Fruit fly (Drosophila melanogaster): ENCODE results near the gene CG15005.

- TF ChIP-seq Pif1A (GFP tag; optimal IDR thresholded peaks at IDR 0.05): no peak
- TF ChIP-seq gl (tag; optimal IDR thresholded peaks at IDR 0.05): no peak
- TF ChIP-seq rn (GFP tag; IDR thresholded peaks at IDR 0.05): no peak
- no peak for TF ChIP-seq Snoo (tag; optimal IDR thresholded peaks at IDR 0.05)
These were observed at the start of gene CG15005 for dm6 chr3L:4204239-4204638.

Measured in whole organism, pupa.